Fruit fly (Drosophila melanogaster) ovary, adult (tissue): ENCODE data around the gene Oct-TyrR.

ENCODE experiments used
- CG17801 ChIP-seq: fragments of 200-800 bp; optimal IDR thresholded peaks from 2 replicates; lab custom pipeline; 2019; ENCODE audit warnings: missing biosample characterization, mild to moderate bottlenecking, missing genetic modification characterization, moderate library complexity; ENCODE audit not compliant: partially characterized antibody

Oct-TyrR gene

DNA sequence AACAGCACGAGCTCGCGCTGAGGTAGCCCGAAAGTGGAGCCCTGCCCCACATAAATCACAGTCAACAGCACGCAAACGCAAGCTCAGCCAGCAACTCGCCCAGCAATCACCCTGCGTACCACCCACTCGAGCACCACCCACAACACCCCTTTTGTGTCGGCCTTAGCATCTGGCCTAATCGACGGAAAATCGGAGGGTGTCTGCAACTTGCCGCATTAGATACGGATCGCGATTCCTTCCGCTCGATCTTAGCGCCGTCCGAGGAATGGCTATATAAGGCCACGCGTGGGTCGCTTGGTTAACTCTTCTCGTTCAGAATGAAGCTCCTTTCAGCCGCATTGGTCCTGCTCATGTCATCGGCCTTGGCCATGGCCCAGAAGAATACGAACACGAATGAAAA lies 45.2 kb downstream of the Oct-TyrR start, which contains the start of gene Sfp79B:
Gene Sfp79B (plus strand): TSS at position 301 of the 400 bp plus-strand sequence.
- no peak for TF ChIP-seq CG17801 (GFP tag; lab: Kevin White, UChicago)

DNA sequence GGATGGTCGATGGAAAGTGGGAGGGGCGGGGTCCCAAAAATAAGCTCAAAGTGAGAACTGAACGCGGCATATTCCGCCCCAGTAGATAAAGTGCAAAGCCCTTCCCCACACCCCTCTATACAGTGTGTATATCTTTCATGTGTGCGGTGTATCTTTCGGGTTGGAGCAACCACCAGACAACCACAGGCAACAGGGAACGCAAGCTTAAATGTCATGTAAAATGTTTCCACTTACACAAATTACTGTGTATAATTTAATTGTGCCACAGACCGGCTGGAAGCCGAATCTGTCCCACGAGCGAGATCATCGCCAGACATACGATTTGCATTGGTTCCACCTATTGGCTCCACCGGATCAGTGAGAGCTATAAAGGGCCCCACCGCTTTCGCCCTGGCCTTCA lies 47.6 kb downstream of the Oct-TyrR start, which contains the start of gene msopa:
Gene msopa (plus strand): TSS at position 301 of the 400 bp plus-strand sequence.
- no peak for TF ChIP-seq CG17801 (GFP tag; lab: Kevin White, UChicago)

DNA sequence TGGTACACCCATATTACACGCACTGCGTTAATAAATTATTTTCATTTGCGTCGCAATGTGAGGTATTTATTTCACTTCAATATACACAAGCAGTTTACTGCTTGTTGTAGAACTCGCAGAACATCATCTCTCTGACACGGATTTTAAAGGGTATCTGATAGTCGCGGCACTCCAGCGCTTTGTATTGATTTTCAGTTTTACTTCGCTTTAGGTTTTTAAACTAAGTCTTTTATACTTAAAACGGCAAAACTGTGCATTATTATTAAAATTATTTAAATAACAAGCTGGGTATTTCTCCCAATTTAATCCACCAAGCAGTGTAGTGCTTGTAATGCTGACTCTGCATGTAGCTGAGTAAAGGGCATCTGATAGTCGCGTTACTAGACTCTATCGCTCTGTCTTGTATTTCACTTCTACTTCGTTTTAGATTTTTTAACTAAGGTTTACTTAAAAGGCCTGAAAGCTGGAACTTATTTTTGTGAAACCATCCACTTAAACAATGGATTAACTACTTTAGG lies 48.4 kb downstream of the Oct-TyrR start:
- no peak for TF ChIP-seq CG17801 (GFP tag; lab: Kevin White, UChicago)

DNA sequence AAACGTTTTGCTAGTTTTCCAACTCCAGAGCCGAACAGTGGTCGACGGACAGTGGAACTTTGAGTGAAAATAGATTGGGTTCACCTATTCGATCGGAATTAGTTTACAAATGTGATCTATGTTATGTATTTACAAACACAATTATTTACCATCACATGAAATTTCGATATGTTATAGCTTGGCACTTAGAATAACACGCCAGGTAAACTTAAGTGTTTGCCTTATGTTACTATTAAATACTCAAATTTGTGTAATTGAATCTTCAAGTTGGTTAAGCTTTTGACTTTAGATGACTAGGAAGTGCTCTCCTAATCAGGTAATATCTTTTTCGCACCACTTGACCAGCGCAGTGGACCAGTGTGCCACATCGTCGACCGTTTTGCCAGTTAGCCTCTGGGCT lies 56.5 kb downstream of the Oct-TyrR start:
- no peak for TF ChIP-seq CG17801 (GFP tag; lab: Kevin White, UChicago)

dm6 chr3L:22094308-22094866 lies 59.6 kb downstream of the Oct-TyrR start:
- no peak for TF ChIP-seq CG17801 (GFP tag; lab: Kevin White, UChicago)

- TF ChIP-seq CG17801 (GFP tag; lab: Kevin White, UChicago) = no peak
Observed at dm6 chr3L:22106704-22107103, 71.9 kb downstream of the Oct-TyrR start.

dm6 chr3L:22109903-22110302 lies 75.1 kb downstream of the Oct-TyrR start:
- TF ChIP-seq CG17801 (GFP tag; lab: Kevin White, UChicago) = no peak

dm6 chr3L:22113186-22113585 lies 78.4 kb downstream of the Oct-TyrR start:
- TF ChIP-seq CG17801 (GFP tag; lab: Kevin White, UChicago) = no peak
